Fruit fly (Drosophila melanogaster) whole organism, embryonic: ENCODE results near the gene CG1552.

Experiments
- Adf1 ChIP-seq: fragments of 200-800 bp; sonication (Bioruptor generic); IDR thresholded peaks from 2 replicates; pipeline ENCODE4 v1.3.6; 2022; ENCODE audit warnings: missing biosample characterization, missing genetic modification characterization
- BEAF-32 ChIP-seq: fragments of 200-800 bp; sonication (Bioruptor generic); optimal IDR thresholded peaks from 3 replicates; lab custom pipeline; 2017; ENCODE audit warnings: missing biosample characterization, missing genetic modification characterization, mild to moderate bottlenecking, moderate library complexity, missing genetic modification reagents
- Bgb ChIP-seq: fragments of 200-800 bp; sonication (Bioruptor generic); IDR thresholded peaks from 2 replicates; pipeline ENCODE4 v1.3.6; 2022; ENCODE audit warnings: missing biosample characterization, missing genetic modification characterization; ENCODE audit not compliant: partially characterized antibody
- CG11247 ChIP-seq: fragments of 200-800 bp; sonication (Bioruptor generic); IDR thresholded peaks from 2 replicates; pipeline ENCODE4 v1.3.6; 2022; ENCODE audit warnings: missing biosample characterization, missing genetic modification characterization
- CG12299 ChIP-seq: fragments of 200-800 bp; sonication (Bioruptor generic); optimal IDR thresholded peaks from 2 replicates; lab custom pipeline; 2018; ENCODE audit warnings: missing biosample characterization, mild to moderate bottlenecking, missing genetic modification characterization
- CG14050 ChIP-seq: fragments of 200-800 bp; sonication (Bioruptor generic); IDR thresholded peaks from 3 replicates; pipeline ENCODE4 v1.3.6; 2022; ENCODE audit warnings: missing biosample characterization, missing genetic modification characterization
- CG1529 ChIP-seq: fragments of 200-800 bp; sonication (Bioruptor generic); optimal IDR thresholded peaks from 3 replicates; lab custom pipeline; 2018; ENCODE audit warnings: missing biosample characterization, missing genetic modification characterization
- CG15514 ChIP-seq: fragments of 200-800 bp; sonication (Bioruptor generic); optimal IDR thresholded peaks from 3 replicates; lab custom pipeline; 2017; ENCODE audit warnings: missing biosample characterization, missing genetic modification characterization, mild to moderate bottlenecking, moderate library complexity, missing genetic modification reagents
- CG17359 ChIP-seq: fragments of 200-800 bp; sonication (Bioruptor generic); optimal IDR thresholded peaks from 3 replicates; lab custom pipeline; 2018; ENCODE audit warnings: missing biosample characterization, mild to moderate bottlenecking, missing genetic modification characterization, moderate library complexity
- CG17568 ChIP-seq: fragments of 200-800 bp; sonication (Bioruptor generic); optimal IDR thresholded peaks from 2 replicates; lab custom pipeline; 2018; ENCODE audit warnings: missing biosample characterization, mild to moderate bottlenecking, missing genetic modification characterization, moderate library complexity
- CG2199 ChIP-seq: fragments of 200-800 bp; sonication (Bioruptor generic); IDR thresholded peaks from 3 replicates; pipeline ENCODE4 v1.3.6; 2022; ENCODE audit warnings: missing biosample characterization, missing genetic modification characterization
- CG30403 ChIP-seq: fragments of 200-800 bp; sonication (Bioruptor generic); optimal IDR thresholded peaks from 3 replicates; lab custom pipeline; 2016; ENCODE audit warnings: missing biosample characterization, missing genetic modification characterization
- CG43689 ChIP-seq: fragments of 200-800 bp; sonication (Bioruptor generic); IDR thresholded peaks from 2 replicates; pipeline ENCODE4 v1.3.6; 2022; ENCODE audit warnings: missing biosample characterization, missing genetic modification characterization
- CG6272 ChIP-seq: fragments of 200-800 bp; sonication (Bioruptor generic); IDR thresholded peaks from 2 replicates; pipeline ENCODE4 v1.3.6; 2022; ENCODE audit warnings: missing biosample characterization, missing genetic modification characterization
- CG9215 ChIP-seq: fragments of 200-800 bp; sonication (Bioruptor generic); IDR thresholded peaks from 2 replicates; pipeline ENCODE4 v1.3.6; 2022; ENCODE audit warnings: missing biosample characterization, missing genetic modification characterization
- Dip2 ChIP-seq: fragments of 200-800 bp; sonication (Bioruptor generic); IDR thresholded peaks from 2 replicates; pipeline ENCODE4 v1.3.6; 2022; ENCODE audit warnings: missing biosample characterization, missing genetic modification characterization
- Doc3 ChIP-seq: fragments of 200-800 bp; sonication (Bioruptor generic); IDR thresholded peaks from 3 replicates; pipeline ENCODE4 v1.3.6; 2022; ENCODE audit warnings: missing biosample characterization, missing genetic modification characterization; ENCODE audit not compliant: partially characterized antibody
- ERR ChIP-seq: fragments of 200-800 bp; sonication (Bioruptor generic); optimal IDR thresholded peaks from 2 replicates; lab custom pipeline; 2016; ENCODE audit warnings: missing biosample characterization, missing genetic modification characterization
- HmgZ ChIP-seq: fragments of 200-800 bp; sonication (Bioruptor generic); optimal IDR thresholded peaks from 2 replicates; lab custom pipeline; 2018; ENCODE audit warnings: missing biosample characterization, mild to moderate bottlenecking, missing genetic modification characterization
- Hr3 ChIP-seq: fragments of 200-800 bp; sonication (Bioruptor generic); optimal IDR thresholded peaks from 3 replicates; lab custom pipeline; 2016; ENCODE audit warnings: missing biosample characterization, missing genetic modification characterization
- Kr ChIP-seq: fragments of 200-800 bp; sonication (Bioruptor generic); optimal IDR thresholded peaks from 2 replicates; lab custom pipeline; 2017; ENCODE audit warnings: missing biosample characterization, mild to moderate bottlenecking, missing genetic modification characterization
- Lim3 ChIP-seq: fragments of 200-800 bp; sonication (Bioruptor generic); IDR thresholded peaks from 2 replicates; pipeline ENCODE4 v1.3.6; 2022; ENCODE audit warnings: missing biosample characterization, missing genetic modification characterization
- MTF-1 ChIP-seq: fragments of 200-800 bp; sonication (Bioruptor generic); optimal IDR thresholded peaks from 2 replicates; lab custom pipeline; 2018; ENCODE audit warnings: missing biosample characterization, mild to moderate bottlenecking, missing genetic modification characterization, borderline replicate concordance
- Nf-YC ChIP-seq: fragments of 200-800 bp; optimal IDR thresholded peaks from 3 replicates; lab custom pipeline; 2019; ENCODE audit warnings: missing biosample characterization, mild to moderate bottlenecking, missing genetic modification characterization, moderate library complexity
- NfI ChIP-seq: fragments of 200-800 bp; sonication (Bioruptor generic); optimal IDR thresholded peaks from 3 replicates; lab custom pipeline; 2018; ENCODE audit warnings: missing biosample characterization, mild to moderate bottlenecking, missing genetic modification characterization, moderate library complexity
- Opbp ChIP-seq: fragments of 200-800 bp; sonication (Bioruptor generic); IDR thresholded peaks from 3 replicates; pipeline ENCODE4 v1.3.6; 2022; ENCODE audit warnings: missing biosample characterization, missing genetic modification characterization; ENCODE audit not compliant: partially characterized antibody
- Pdp1 ChIP-seq, 2 experiments: fragments of 200-800 bp; sonication (Bioruptor generic); optimal IDR thresholded peaks; 3 replicates each; lab custom pipeline; 2016; ENCODE audit warnings: missing biosample characterization in 2 of 2, missing genetic modification characterization in 2 of 2, mild to moderate bottlenecking in 1 of 2, moderate library complexity in 1 of 2
- Sin3A ChIP-seq: fragments of >200 bp; optimal IDR thresholded peaks from 2 replicates; lab custom pipeline; 2018
- Ssrp ChIP-seq: fragments of 200-800 bp; sonication (Bioruptor generic); optimal IDR thresholded peaks from 2 replicates; lab custom pipeline; 2018; ENCODE audit warnings: missing biosample characterization, mild to moderate bottlenecking, missing genetic modification characterization, moderate library complexity
- Taf1 ChIP-seq: fragments of 200-800 bp; sonication (Bioruptor generic); IDR thresholded peaks from 2 replicates; pipeline ENCODE4 v1.3.6; 2022; ENCODE audit warnings: missing biosample characterization, missing genetic modification characterization
- ac ChIP-seq: fragments of 200-800 bp; sonication (Bioruptor generic); optimal IDR thresholded peaks from 3 replicates; lab custom pipeline; 2017; ENCODE audit warnings: missing biosample characterization, mild to moderate bottlenecking, missing genetic modification characterization
- az2 ChIP-seq: fragments of 200-800 bp; sonication (Bioruptor generic); optimal IDR thresholded peaks from 3 replicates; lab custom pipeline; 2016; ENCODE audit warnings: missing biosample characterization, missing genetic modification characterization
- dati ChIP-seq: fragments of 200-800 bp; sonication (Bioruptor generic); IDR thresholded peaks from 2 replicates; pipeline ENCODE4 v1.3.6; 2022; ENCODE audit warnings: missing biosample characterization, missing genetic modification characterization
- ewg ChIP-seq: fragments of 200-800 bp; sonication (Bioruptor generic); optimal IDR thresholded peaks from 3 replicates; lab custom pipeline; 2017; ENCODE audit warnings: mild to moderate bottlenecking, missing biosample characterization, missing genetic modification reagents, missing genetic modification characterization
- fd3F ChIP-seq: fragments of 200-800 bp; sonication (Bioruptor generic); optimal IDR thresholded peaks from 2 replicates; lab custom pipeline; 2018; ENCODE audit warnings: missing biosample characterization, mild to moderate bottlenecking, missing genetic modification characterization, moderate library complexity
- fd96Cb ChIP-seq: fragments of 200-800 bp; sonication (Bioruptor generic); optimal IDR thresholded peaks from 2 replicates; lab custom pipeline; 2018; ENCODE audit warnings: missing biosample characterization, mild to moderate bottlenecking, missing genetic modification characterization, moderate library complexity
- inv ChIP-seq: fragments of 200-800 bp; sonication (Bioruptor generic); IDR thresholded peaks from 2 replicates; pipeline ENCODE4 v1.3.6; 2022; ENCODE audit warnings: missing biosample characterization, missing genetic modification characterization; ENCODE audit not compliant: partially characterized antibody
- lbe ChIP-seq: fragments of 200-800 bp; sonication (Bioruptor generic); optimal IDR thresholded peaks from 2 replicates; lab custom pipeline; 2016; ENCODE audit warnings: missing biosample characterization, mild to moderate bottlenecking, missing genetic modification characterization
- lilli ChIP-seq: fragments of 200-800 bp; sonication (Bioruptor generic); optimal IDR thresholded peaks from 3 replicates; lab custom pipeline; 2016; ENCODE audit warnings: missing biosample characterization, missing genetic modification characterization
- mam ChIP-seq: fragments of 200-800 bp; sonication (Bioruptor generic); optimal IDR thresholded peaks from 3 replicates; lab custom pipeline; 2016; ENCODE audit warnings: missing biosample characterization, missing genetic modification characterization
- mirr ChIP-seq: fragments of 200-800 bp; sonication (Bioruptor generic); optimal IDR thresholded peaks from 3 replicates; lab custom pipeline; 2018; ENCODE audit warnings: missing biosample characterization, mild to moderate bottlenecking, missing genetic modification characterization
- mld ChIP-seq: fragments of 200-800 bp; sonication (Bioruptor generic); IDR thresholded peaks from 3 replicates; pipeline ENCODE4 v1.3.6; 2022; ENCODE audit warnings: missing biosample characterization, missing genetic modification characterization; ENCODE audit not compliant: partially characterized antibody
- psq ChIP-seq: fragments of 200-800 bp; sonication (Bioruptor generic); optimal IDR thresholded peaks from 2 replicates; lab custom pipeline; 2017; ENCODE audit warnings: missing biosample characterization, missing genetic modification characterization
- pum ChIP-seq: fragments of 200-800 bp; sonication (Bioruptor generic); optimal IDR thresholded peaks from 2 replicates; lab custom pipeline; 2016; ENCODE audit warnings: missing biosample characterization, missing genetic modification characterization
- repo ChIP-seq: fragments of 200-800 bp; sonication (Bioruptor generic); optimal IDR thresholded peaks from 2 replicates; lab custom pipeline; 2016; ENCODE audit warnings: missing biosample characterization, missing genetic modification characterization
- salm ChIP-seq: fragments of 200-800 bp; sonication (Bioruptor generic); optimal IDR thresholded peaks from 2 replicates; lab custom pipeline; 2018; ENCODE audit warnings: missing biosample characterization, mild to moderate bottlenecking, missing genetic modification characterization
- sens ChIP-seq: fragments of 200-800 bp; sonication (Bioruptor generic); peaks from one replicate; lab custom pipeline; 2016; ENCODE audit warnings: missing biosample characterization, missing genetic modification characterization
- sna ChIP-seq: fragments of 200-800 bp; sonication (Bioruptor generic); IDR thresholded peaks from 2 replicates; pipeline ENCODE4 v1.3.6; 2022; ENCODE audit warnings: missing biosample characterization, missing genetic modification characterization; ENCODE audit not compliant: partially characterized antibody
- trem ChIP-seq: fragments of 200-800 bp; optimal IDR thresholded peaks from 3 replicates; lab custom pipeline; 2019; ENCODE audit warnings: missing biosample characterization, mild to moderate bottlenecking, missing genetic modification characterization, moderate library complexity
- vnd ChIP-seq: fragments of 200-800 bp; sonication (Bioruptor generic); IDR thresholded peaks from 3 replicates; pipeline ENCODE4 v1.3.6; 2022; ENCODE audit warnings: missing biosample characterization, missing genetic modification characterization; ENCODE audit not compliant: partially characterized antibody
- vvl ChIP-seq: fragments of 200-800 bp; sonication (Bioruptor generic); IDR thresholded peaks from 2 replicates; pipeline ENCODE4 v1.3.6; 2022; ENCODE audit warnings: missing biosample characterization, missing genetic modification characterization

Gene CG1552

dm6 chrX:11090161-11090560 is 36.8 kb upstream of the CG1552 start, which contains the start of gene CG2076 (continued):
- no peak for TF ChIP-seq repo (GFP tag; lab: Kevin White, UChicago)
- TF ChIP-seq Lim3 (GFP tag; lab: Robert Waterston, UW): no peak
- TF ChIP-seq salm (tag; lab: Kevin White, UChicago): no peak
- peak; percentile 92 for TF ChIP-seq Bgb
- no peak for TF ChIP-seq Ssrp
- no peak for TF ChIP-seq CG14050
- TF ChIP-seq mld (GFP tag; lab: Robert Waterston, UW): peak; percentile 82
- peak; percentile 82; the same call in 2 of the 3 replicates for TF ChIP-seq Opbp (GFP tag; lab: Robert Waterston, UW)
- no peak for TF ChIP-seq CG30403 (GFP tag; lab: Kevin White, UChicago)
- no peak for TF ChIP-seq mam (GFP tag; lab: Kevin White, UChicago)
- no peak for TF ChIP-seq Hr3
- TF ChIP-seq ac (GFP tag; lab: Kevin White, UChicago): no peak
- no peak for TF ChIP-seq CG17359 (tag; lab: Kevin White, UChicago)
- no peak for TF ChIP-seq lilli (GFP tag; lab: Kevin White, UChicago)
- TF ChIP-seq ERR (GFP tag; lab: Kevin White, UChicago): no peak
- TF ChIP-seq az2 (GFP tag; lab: Kevin White, UChicago): no peak
- no peak for TF ChIP-seq ewg (GFP tag; lab: Kevin White, UChicago)
- no peak for TF ChIP-seq dati (GFP tag; lab: Robert Waterston, UW)
- no peak for TF ChIP-seq MTF-1 (GFP tag; lab: Kevin White, UChicago)
- no peak for TF ChIP-seq Taf1 (GFP tag; lab: Robert Waterston, UW)
- TF ChIP-seq Adf1 (GFP tag; lab: Robert Waterston, UW): no peak
- no peak for TF ChIP-seq NfI (GFP tag; lab: Kevin White, UChicago)
- TF ChIP-seq psq: no peak
- TF ChIP-seq Dip2: no peak
- TF ChIP-seq CG11247 (GFP tag; lab: Robert Waterston, UW): no peak
- TF ChIP-seq CG43689 (GFP tag; lab: Robert Waterston, UW): no peak
- TF ChIP-seq fd96Cb (tag; lab: Kevin White, UChicago): no peak
- no peak for TF ChIP-seq CG2199 (GFP tag; lab: Robert Waterston, UW)
- peak; percentile 92 for TF ChIP-seq vnd (GFP tag; lab: Robert Waterston, UW)
- no peak for TF ChIP-seq CG12299 (tag; lab: Kevin White, UChicago)
- TF ChIP-seq trem (tag; lab: Kevin White, UChicago): peak; percentile 30
- TF ChIP-seq pum (GFP tag; lab: Kevin White, UChicago): no peak
- TF ChIP-seq Sin3A (lab: Kevin White, UChicago): no peak
- TF ChIP-seq CG15514 (GFP tag; lab: Kevin White, UChicago): peak; percentile 23
- peak; percentile 81 for TF ChIP-seq BEAF-32 (GFP tag; lab: Kevin White, UChicago)
- peak; percentile 6 for TF ChIP-seq lbe (GFP tag; lab: Kevin White, UChicago)
- no peak for TF ChIP-seq CG1529 (GFP tag; lab: Kevin White, UChicago)
- TF ChIP-seq CG6272 (GFP tag; lab: Robert Waterston, UW): no peak
- TF ChIP-seq Doc3 (GFP tag; lab: Robert Waterston, UW): peak; percentile 86
- 0 out of 2 replicates have a peak, but pooled peaks have one; percentile 11 for TF ChIP-seq vvl (GFP tag; lab: Robert Waterston, UW)
- no peak for TF ChIP-seq Nf-YC (tag; lab: Kevin White, UChicago)
- TF ChIP-seq CG17568 (GFP tag; lab: Kevin White, UChicago): no peak
- TF ChIP-seq mirr (GFP tag; lab: Kevin White, UChicago): no peak
- TF ChIP-seq CG9215 (GFP tag; lab: Robert Waterston, UW): no peak
- TF ChIP-seq inv (GFP tag; lab: Robert Waterston, UW): peak; percentile 84
- peak; percentile 41 for TF ChIP-seq sens
- peak in 1 of 2 experiments; percentile 36 for TF ChIP-seq Pdp1 (GFP tag; optimal IDR thresholded peaks at IDR 0.05; lab: Kevin White, UChicago)
- TF ChIP-seq fd3F (GFP tag; lab: Kevin White, UChicago): no peak
- no peak for TF ChIP-seq HmgZ (tag; lab: Kevin White, UChicago)
- peak; percentile 93 for TF ChIP-seq sna (GFP tag; lab: Robert Waterston, UW)
- TF ChIP-seq Kr (GFP tag; lab: Kevin White, UChicago): no peak
